Fruit fly (Drosophila melanogaster): ENCODE measurements around the gene cDIP.

The cDIP gene

dm6 chr3R:21203135-21203534 is 42.2 kb upstream of the cDIP start (continued):
- TF ChIP-seq CG11247 (GFP tag; IDR thresholded peaks at IDR 0.05), result peak; percentile 22; the same call in 1 of the 2 replicates
- TF ChIP-seq fru (optimal IDR thresholded peaks at IDR 0.05), result no peak
- TF ChIP-seq CG6791 (GFP tag; IDR thresholded peaks at IDR 0.05; ENCODE audit: partially characterized antibody), result no peak
- TF ChIP-seq org-1 (GFP tag; optimal IDR thresholded peaks at IDR 0.05), result no peak
- TF ChIP-seq CG2199 (GFP tag; IDR thresholded peaks at IDR 0.05), result peak; percentile 91
- no peak for TF ChIP-seq ken (GFP tag; IDR thresholded peaks at IDR 0.05)
- peak; percentile 10 for TF ChIP-seq pho (GFP tag; optimal IDR thresholded peaks at IDR 0.05)
- TF ChIP-seq Opbp (GFP tag; IDR thresholded peaks at IDR 0.05; ENCODE audit: partially characterized antibody), result peak; percentile 63; the same call in 2 of the 3 replicates
- no peak for TF ChIP-seq chif (GFP tag; optimal IDR thresholded peaks at IDR 0.05)
- peak in 1 of 2 experiments; percentile 90 for TF ChIP-seq Pdp1 (GFP tag; optimal IDR thresholded peaks at IDR 0.05)
- TF ChIP-seq Bgb (GFP tag; IDR thresholded peaks at IDR 0.05; ENCODE audit: partially characterized antibody), result peak; percentile 55
- TF ChIP-seq cas (GFP tag; IDR thresholded peaks at IDR 0.05), result no peak

- TF ChIP-seq br (optimal IDR thresholded peaks at IDR 0.05) (no peak), sr (GFP tag; IDR thresholded peaks at IDR 0.05) (peak; percentile 96), CG9932 (GFP tag; IDR thresholded peaks at IDR 0.05) (0 out of 2 replicates have a peak, but pooled peaks have one; percentile 24)
These were observed 40.7 kb upstream of the cDIP start for dm6 chr3R:21201627-21202026.

dm6 chr3R:21199953-21200368 is 39.1 kb upstream of the cDIP start:
- TF ChIP-seq nerfin-2 (GFP tag; IDR thresholded peaks at IDR 0.05; ENCODE audit: partially characterized antibody) (no peak), CG16815 (GFP tag; optimal IDR thresholded peaks at IDR 0.05) (peak; percentile 13), Taf1 (GFP tag; IDR thresholded peaks at IDR 0.05) (no peak), rib (GFP tag; IDR thresholded peaks at IDR 0.05) (no peak), row (GFP tag; IDR thresholded peaks at IDR 0.05) (peak; percentile 53), CG34422 (GFP tag; IDR thresholded peaks at IDR 0.05) (0 out of 3 replicates have a peak, but pooled peaks have one; percentile 37), z (GFP tag; IDR thresholded peaks at IDR 0.05) (no peak), CG12744 (GFP tag; optimal IDR thresholded peaks at IDR 0.05) (no peak), pb (GFP tag; optimal IDR thresholded peaks at IDR 0.05) (peak; percentile 16), Bdp1 (GFP tag; optimal IDR thresholded peaks at IDR 0.05) (peak; percentile 11), nmo (GFP tag; optimal IDR thresholded peaks at IDR 0.05) (peak; percentile 54), dmrt99B (tag; optimal IDR thresholded peaks at IDR 0.05) (no peak), CG10959 (GFP tag; IDR thresholded peaks at IDR 0.05) (no peak), kah (GFP tag; optimal IDR thresholded peaks at IDR 0.05) (no peak), CG6689 (GFP tag; IDR thresholded peaks at IDR 0.05) (peak; percentile 24), Blimp-1 (GFP tag; optimal IDR thresholded peaks at IDR 0.05) (peak; percentile 6), Gsc (GFP tag; IDR thresholded peaks at IDR 0.05) (no peak), Hr39 (optimal IDR thresholded peaks at IDR 0.05) (no peak), mirr (GFP tag; optimal IDR thresholded peaks at IDR 0.05) (no peak), klu (GFP tag; IDR thresholded peaks at IDR 0.05) (no peak), gfzf (GFP tag; optimal IDR thresholded peaks at IDR 0.05) (no peak), CG17361 (GFP tag; IDR thresholded peaks at IDR 0.05) (peak; percentile 55; the same call in 2 of the 3 replicates), HLH54F (GFP tag; optimal IDR thresholded peaks at IDR 0.05) (peak; percentile 3), gem (tag; optimal IDR thresholded peaks at IDR 0.05) (peak; percentile 56), chn (GFP tag; optimal IDR thresholded peaks at IDR 0.05) (peak; percentile 19), ase (GFP tag; IDR thresholded peaks at IDR 0.05) (no peak), CG9876 (GFP tag; optimal IDR thresholded peaks at IDR 0.05) (no peak), eyg (GFP tag; optimal IDR thresholded peaks at IDR 0.05) (no peak), Mes4 (GFP tag; optimal IDR thresholded peaks at IDR 0.05) (no peak), CG15073 (GFP tag; optimal IDR thresholded peaks at IDR 0.05) (no peak), fd96Cb (tag; optimal IDR thresholded peaks at IDR 0.05) (no peak), Elba2 (GFP tag; optimal IDR thresholded peaks at IDR 0.05) (no peak), H15 (GFP tag; IDR thresholded peaks at IDR 0.05) (no peak), Oli (tag; optimal IDR thresholded peaks at IDR 0.05) (peak; percentile 62), Sin3A (optimal IDR thresholded peaks at IDR 0.05) (no peak), CG11456 (GFP tag; IDR thresholded peaks at IDR 0.05) (no peak)

Data from whole organism, embryonic.